Worm (Caenorhabditis elegans) whole organism, L4 larva: Measurements from ENCODE around the gene cwp-3.

ENCODE experiments used
- D1046.2 ChIP-seq: fragments of 200-800 bp; sonication (Bioruptor generic); IDR thresholded peaks from 2 replicates; pipeline ENCODE4 v1.3.6; 2022; ENCODE audit warnings: missing genetic modification characterization, missing compliant biosample characterization
- F10B5.3 ChIP-seq: sonication (generic microtip); optimal IDR thresholded peaks from 2 replicates; lab custom pipeline; 2016; ENCODE audit warnings: mild to moderate bottlenecking, missing genetic modification characterization, missing compliant biosample characterization
- F26F4.8 ChIP-seq: fragments of 200-800 bp; sonication (Bioruptor generic); conservative IDR thresholded peaks from 2 replicates; pipeline ENCODE4 v1.3.6; 2022; ENCODE audit warnings: missing genetic modification characterization, missing compliant biosample characterization
- F44E2.7 ChIP-seq: fragments of 200-800 bp; sonication (Bioruptor generic); IDR thresholded peaks from 2 replicates; pipeline ENCODE4 v2.1.2; 2022; ENCODE audit warnings: missing genetic modification characterization, missing compliant biosample characterization
- T20F7.1 ChIP-seq: fragments of 200-800 bp; sonication (Bioruptor generic); optimal IDR thresholded peaks from 2 replicates; lab custom pipeline; 2018; ENCODE audit warnings: mild to moderate bottlenecking, missing genetic modification characterization, missing compliant biosample characterization
- T26A8.4 ChIP-seq: fragments of 200-800 bp; sonication (Bioruptor generic); IDR thresholded peaks from 2 replicates; pipeline ENCODE4 v1.3.6; 2022; ENCODE audit warnings: missing genetic modification characterization, missing compliant biosample characterization
- Y105C5A.15 ChIP-seq: fragments of 200-800 bp; sonication (Bioruptor generic); IDR thresholded peaks from 2 replicates; pipeline ENCODE4 v1.3.6; 2022; ENCODE audit warnings: missing genetic modification characterization, missing compliant biosample characterization
- Y48G9A.11 ChIP-seq: fragments of 200-800 bp; sonication (Bioruptor generic); IDR thresholded peaks from 2 replicates; pipeline ENCODE4 v1.3.6; 2022; ENCODE audit warnings: missing genetic modification reagents, missing genetic modification characterization, missing compliant biosample characterization
- Y5F2A.4 ChIP-seq: fragments of 200-800 bp; sonication (Bioruptor generic); optimal IDR thresholded peaks from 2 replicates; lab custom pipeline; 2018; ENCODE audit warnings: mild to moderate bottlenecking, missing genetic modification characterization, missing compliant biosample characterization
- aha-1 ChIP-seq: fragments of 150-350 bp; peaks from one replicate; lab custom pipeline; 2014; ENCODE audit warnings: missing biosample characterization, missing genetic modification characterization
- ama-1 ChIP-seq: fragments of 150-350 bp; optimal IDR thresholded peaks from 2 replicates; lab custom pipeline; 2014; ENCODE audit warnings: inconsistent platforms, mixed read lengths
- arid-1 ChIP-seq: fragments of 200-800 bp; sonication (Bioruptor generic); conservative IDR thresholded peaks from 2 replicates; pipeline ENCODE4 v1.3.6; 2022; ENCODE audit warnings: missing genetic modification reagents, missing genetic modification characterization, missing compliant biosample characterization
- ceh-28 ChIP-seq: fragments of 150-350 bp; optimal IDR thresholded peaks from 2 replicates; lab custom pipeline; 2014; ENCODE audit warnings: missing biosample characterization, missing genetic modification reagents, missing genetic modification characterization
- ceh-32 ChIP-seq: sonication (generic microtip); optimal IDR thresholded peaks from 2 replicates; lab custom pipeline; 2016; ENCODE audit warnings: mild to moderate bottlenecking, missing genetic modification characterization, missing compliant biosample characterization; ENCODE audit not compliant: poor library complexity
- ceh-44 ChIP-seq: fragments of 200-800 bp; sonication (Bioruptor generic); IDR thresholded peaks from 2 replicates; pipeline ENCODE4 v1.3.6; 2022; ENCODE audit warnings: missing genetic modification reagents, missing genetic modification characterization, missing compliant biosample characterization
- ces-1 ChIP-seq: fragments of 150-350 bp; sonication (generic microtip); optimal IDR thresholded peaks from 4 replicates; lab custom pipeline; 2014; ENCODE audit warnings: missing biosample characterization, missing genetic modification reagents, missing genetic modification characterization
- ctbp-1 ChIP-seq: fragments of 200-800 bp; sonication (Bioruptor generic); IDR thresholded peaks from 2 replicates; pipeline ENCODE4 v1.3.6; 2022; ENCODE audit warnings: missing genetic modification reagents, missing genetic modification characterization, missing compliant biosample characterization
- daf-8 ChIP-seq: fragments of 200-800 bp; sonication (Bioruptor generic); IDR thresholded peaks from 2 replicates; pipeline ENCODE4 v1.3.6; 2022; ENCODE audit warnings: missing genetic modification characterization, missing compliant biosample characterization
- dmd-9 ChIP-seq: fragments of 200-800 bp; sonication (Bioruptor generic); IDR thresholded peaks from 2 replicates; pipeline ENCODE4 v1.3.6; 2022; ENCODE audit warnings: missing genetic modification reagents, missing genetic modification characterization, missing compliant biosample characterization
- dpl-1 ChIP-seq: fragments of 150-350 bp; optimal IDR thresholded peaks from 2 replicates; lab custom pipeline; 2014; ENCODE audit warnings: missing biosample characterization, missing genetic modification reagents, missing genetic modification characterization
- duxl-1 ChIP-seq: sonication (generic microtip); optimal IDR thresholded peaks from 2 replicates; lab custom pipeline; 2016; ENCODE audit warnings: mild to moderate bottlenecking, missing genetic modification characterization, moderate library complexity, missing compliant biosample characterization; ENCODE audit not compliant: poor library complexity
- egl-27 ChIP-seq: sonication (generic microtip); optimal IDR thresholded peaks from 3 replicates; lab custom pipeline; 2017; ENCODE audit warnings: missing biosample characterization, missing genetic modification reagents, missing genetic modification characterization
- egl-43 ChIP-seq: fragments of 200-800 bp; sonication (Bioruptor generic); IDR thresholded peaks from 2 replicates; pipeline ENCODE4 v1.3.6; 2022; ENCODE audit warnings: missing genetic modification reagents, missing genetic modification characterization, missing compliant biosample characterization
- fkh-10 ChIP-seq: fragments of 150-350 bp; optimal IDR thresholded peaks from 2 replicates; lab custom pipeline; 2014; ENCODE audit warnings: missing biosample characterization, missing genetic modification reagents, missing genetic modification characterization
- gei-8 ChIP-seq: fragments of 200-800 bp; sonication (Bioruptor generic); optimal IDR thresholded peaks from 2 replicates; lab custom pipeline; 2018; ENCODE audit warnings: mild to moderate bottlenecking, missing genetic modification characterization, missing compliant biosample characterization
- hlh-11 ChIP-seq: fragments of 200-800 bp; sonication (Bioruptor generic); optimal IDR thresholded peaks from 2 replicates; lab custom pipeline; 2018; ENCODE audit warnings: mild to moderate bottlenecking, missing genetic modification characterization, missing compliant biosample characterization
- jun-1 ChIP-seq: fragments of 150-350 bp; optimal IDR thresholded peaks from 2 replicates; lab custom pipeline; 2014; ENCODE audit warnings: missing biosample characterization, missing genetic modification reagents, missing genetic modification characterization
- lin-13 ChIP-seq: fragments of 150-350 bp; optimal IDR thresholded peaks from 2 replicates; lab custom pipeline; 2014; ENCODE audit warnings: missing biosample characterization, missing genetic modification reagents, missing genetic modification characterization
- lin-15B ChIP-seq: fragments of 150-350 bp; sonication (generic microtip); optimal IDR thresholded peaks from 3 replicates; lab custom pipeline; 2014; ENCODE audit warnings: missing biosample characterization, missing genetic modification characterization
- lin-39 ChIP-seq: fragments of 150-350 bp; optimal IDR thresholded peaks from 2 replicates; lab custom pipeline; 2014; ENCODE audit warnings: missing biosample characterization, missing genetic modification reagents, missing genetic modification characterization
- madf-9 ChIP-seq: fragments of 200-800 bp; sonication (Bioruptor generic); conservative IDR thresholded peaks from 2 replicates; pipeline ENCODE4 v1.3.6; 2022; ENCODE audit warnings: missing genetic modification reagents, missing genetic modification characterization, missing compliant biosample characterization
- mdl-1 ChIP-seq, 2 experiments: fragments of 150-350 bp in 1 of 2; sonication (generic microtip) in 1 of 2; optimal IDR thresholded peaks; 2 replicates each; lab custom pipeline; 2014 to 2017; ENCODE audit warnings: missing biosample characterization in 2 of 2, missing genetic modification characterization in 2 of 2
- mdt-29 ChIP-seq: fragments of 200-800 bp; sonication (Bioruptor generic); IDR thresholded peaks from 2 replicates; pipeline ENCODE4 v1.3.6; 2022; ENCODE audit warnings: missing genetic modification reagents, missing genetic modification characterization, missing compliant biosample characterization
- nhr-111 ChIP-seq: fragments of 200-800 bp; sonication (Bioruptor generic); optimal IDR thresholded peaks from 2 replicates; lab custom pipeline; 2018; ENCODE audit warnings: mild to moderate bottlenecking, missing genetic modification characterization, missing compliant biosample characterization
- nhr-237 ChIP-seq: sonication (generic microtip); optimal IDR thresholded peaks from 2 replicates; lab custom pipeline; 2017; ENCODE audit warnings: missing biosample characterization, missing genetic modification characterization
- nhr-28 ChIP-seq: fragments of 150-350 bp; optimal IDR thresholded peaks from 2 replicates; lab custom pipeline; 2014; ENCODE audit warnings: missing biosample characterization, missing genetic modification characterization
- nhr-48 ChIP-seq: sonication (generic microtip); optimal IDR thresholded peaks from 2 replicates; lab custom pipeline; 2016; ENCODE audit warnings: mild to moderate bottlenecking, missing genetic modification characterization, missing compliant biosample characterization
- pha-4 ChIP-seq, 2 experiments: fragments of 150-350 bp in 1 of 2; fragments of 200-800 bp in 1 of 2; sonication (Bioruptor generic) in 1 of 2; IDR thresholded peaks in 1 of 2; optimal IDR thresholded peaks in 1 of 2; 2 replicates each; pipeline versions ENCODE4 v1.3.6 to Lab custom; 2014 to 2022; ENCODE audit warnings: missing genetic modification characterization in 2 of 2, missing genetic modification reagents in 2 of 2, missing biosample characterization in 1 of 2, missing compliant biosample characterization in 1 of 2
- php-3 ChIP-seq: fragments of 200-800 bp; sonication (Bioruptor generic); IDR thresholded peaks from 2 replicates; pipeline ENCODE4 v1.3.6; 2022; ENCODE audit warnings: missing genetic modification reagents, missing genetic modification characterization, missing compliant biosample characterization
- sdz-12 ChIP-seq: fragments of 200-800 bp; sonication (Bioruptor generic); optimal IDR thresholded peaks from 2 replicates; lab custom pipeline; 2018; ENCODE audit warnings: mild to moderate bottlenecking, missing genetic modification characterization, missing compliant biosample characterization
- set-16 ChIP-seq: fragments of 200-800 bp; sonication (Bioruptor generic); IDR thresholded peaks from 2 replicates; pipeline ENCODE4 v1.3.6; 2022; ENCODE audit warnings: missing genetic modification reagents, missing genetic modification characterization, missing compliant biosample characterization
- skn-1 ChIP-seq: fragments of 150-350 bp; optimal IDR thresholded peaks from 2 replicates; lab custom pipeline; 2014; ENCODE audit warnings: missing biosample characterization, missing genetic modification characterization
- tra-1 ChIP-seq: fragments of 200-800 bp; sonication (Bioruptor generic); IDR thresholded peaks from 2 replicates; pipeline ENCODE4 v1.3.6; 2022; ENCODE audit warnings: missing genetic modification reagents, missing genetic modification characterization, missing compliant biosample characterization
- unc-130 ChIP-seq: sonication (generic microtip); optimal IDR thresholded peaks from 2 replicates; lab custom pipeline; 2016; ENCODE audit warnings: missing genetic modification reagents, missing genetic modification characterization, missing compliant biosample characterization
- unc-62 ChIP-seq, 3 experiments: fragments of 150-350 bp in 1 of 3; sonication (generic microtip); optimal IDR thresholded peaks in 2 of 3; peaks in 1 of 3; 1 replicate in 1 of 3; 2 replicates in 2 of 3; lab custom pipeline; 2014 to 2017; ENCODE audit warnings: missing biosample characterization in 3 of 3, missing genetic modification characterization in 3 of 3, missing genetic modification reagents in 3 of 3, missing genotype in 1 of 3
- zag-1 ChIP-seq: fragments of 150-350 bp; optimal IDR thresholded peaks from 2 replicates; lab custom pipeline; 2014; ENCODE audit warnings: missing biosample characterization, missing genetic modification characterization
- zfp-2 ChIP-seq: sonication (generic microtip); optimal IDR thresholded peaks from 2 replicates; lab custom pipeline; 2016; ENCODE audit warnings: mild to moderate bottlenecking, missing genetic modification characterization, missing compliant biosample characterization
- zip-2 ChIP-seq: fragments of 150-350 bp; optimal IDR thresholded peaks from 2 replicates; lab custom pipeline; 2014; ENCODE audit warnings: missing biosample characterization, missing genetic modification characterization

cwp-3 gene

DNA sequence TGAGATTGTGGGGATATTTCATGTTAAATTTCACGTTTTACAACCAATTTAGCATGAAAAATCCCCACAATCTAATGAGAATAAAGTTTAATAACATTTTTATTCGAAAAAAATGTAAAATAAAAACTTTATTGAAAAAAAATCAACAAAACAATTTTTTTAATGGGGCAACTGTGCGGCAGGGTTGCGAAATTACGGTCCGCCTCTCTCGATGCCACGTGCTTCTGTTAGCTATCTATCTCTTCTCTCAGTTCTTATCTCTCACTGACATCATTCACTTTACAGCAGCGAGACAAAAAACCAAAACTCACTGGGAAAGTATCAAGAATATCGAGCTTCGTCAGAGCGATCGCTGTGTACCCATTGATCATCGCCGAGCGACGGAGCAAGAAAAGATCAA, 22.0 kb upstream of the cwp-3 start (continued):
- TF ChIP-seq pha-4 (GFP tag; IDR thresholded peaks at IDR 0.05; lab: Robert Waterston, UW) (no peak), pha-4 (tag; optimal IDR thresholded peaks at IDR 0.05; lab: Kevin White, UChicago) (no peak), F26F4.8 (GFP tag; lab: Robert Waterston, UW) (no peak), mdt-29 (GFP tag; lab: Robert Waterston, UW) (no peak), gei-8 (no peak), sdz-12 (GFP tag; lab: Kevin White, UChicago) (no peak), aha-1 (tag; lab: Kevin White, UChicago) (peak; percentile 57), lin-39 (tag; lab: Kevin White, UChicago) (no peak), nhr-48 (tag; lab: Kevin White, UChicago) (no peak), nhr-28 (tag; lab: Kevin White, UChicago) (peak; percentile 25), T26A8.4 (GFP tag; lab: Robert Waterston, UW) (no peak), T20F7.1 (no peak), lin-13 (peak; percentile 18), zip-2 (tag; lab: Kevin White, UChicago) (no peak), duxl-1 (no peak), daf-8 (GFP tag; lab: Robert Waterston, UW) (no peak), ama-1 (no peak), Y105C5A.15 (GFP tag; lab: Robert Waterston, UW) (no peak), php-3 (GFP tag; lab: Robert Waterston, UW) (no peak), lin-15B (tag; lab: Kevin White, UChicago) (no peak), nhr-111 (GFP tag; lab: Kevin White, UChicago) (no peak), ces-1 (GFP tag; lab: Kevin White, UChicago) (no peak), dpl-1 (GFP tag; lab: Kevin White, UChicago) (no peak), Y5F2A.4 (GFP tag; lab: Kevin White, UChicago) (no peak), ceh-28 (no peak), skn-1 (tag; lab: Kevin White, UChicago) (no peak), zag-1 (tag; lab: Kevin White, UChicago) (no peak), madf-9 (GFP tag; lab: Robert Waterston, UW) (no peak)

DNA sequence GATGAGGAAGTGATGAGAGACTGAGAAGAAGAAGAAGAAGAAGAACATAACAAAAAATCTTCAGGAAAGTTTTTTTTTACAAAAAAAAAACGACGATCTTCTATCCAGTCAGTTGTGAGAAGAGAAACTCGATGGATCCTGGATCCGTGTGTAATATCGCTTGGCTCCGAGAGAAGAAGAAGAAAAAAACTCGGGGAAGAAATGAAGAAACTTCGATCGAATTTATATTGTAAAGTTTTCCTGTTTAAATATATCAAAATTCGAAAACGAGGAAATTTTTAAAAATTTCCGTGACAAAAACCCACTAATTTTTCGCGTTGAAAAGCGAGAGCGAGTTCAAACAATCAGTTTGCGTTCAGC, 19.3 kb upstream of the cwp-3 start, which contains the start of gene adss-1:
TSS of gene adss-1 (minus strand) at position 101 of the 360 bp plus-strand sequence.
- no peak for TF ChIP-seq egl-43 (GFP tag; lab: Robert Waterston, UW)
- TF ChIP-seq dmd-9: no peak
- no peak for TF ChIP-seq hlh-11 (tag; lab: Kevin White, UChicago)
- TF ChIP-seq unc-130: no peak
- no peak for TF ChIP-seq F44E2.7 (GFP tag; lab: Robert Waterston, UW)
- no peak for TF ChIP-seq arid-1 (GFP tag; lab: Robert Waterston, UW)
- no peak for TF ChIP-seq tra-1 (GFP tag; lab: Robert Waterston, UW)
- no peak for TF ChIP-seq skn-1 (tag; lab: Kevin White, UChicago)
- no peak for TF ChIP-seq Y105C5A.15 (GFP tag; lab: Robert Waterston, UW)
- TF ChIP-seq Y48G9A.11 (GFP tag; lab: Robert Waterston, UW): no peak
- no peak for TF ChIP-seq jun-1 (tag; lab: Kevin White, UChicago)
- no peak for TF ChIP-seq php-3 (GFP tag; lab: Robert Waterston, UW)

DNA sequence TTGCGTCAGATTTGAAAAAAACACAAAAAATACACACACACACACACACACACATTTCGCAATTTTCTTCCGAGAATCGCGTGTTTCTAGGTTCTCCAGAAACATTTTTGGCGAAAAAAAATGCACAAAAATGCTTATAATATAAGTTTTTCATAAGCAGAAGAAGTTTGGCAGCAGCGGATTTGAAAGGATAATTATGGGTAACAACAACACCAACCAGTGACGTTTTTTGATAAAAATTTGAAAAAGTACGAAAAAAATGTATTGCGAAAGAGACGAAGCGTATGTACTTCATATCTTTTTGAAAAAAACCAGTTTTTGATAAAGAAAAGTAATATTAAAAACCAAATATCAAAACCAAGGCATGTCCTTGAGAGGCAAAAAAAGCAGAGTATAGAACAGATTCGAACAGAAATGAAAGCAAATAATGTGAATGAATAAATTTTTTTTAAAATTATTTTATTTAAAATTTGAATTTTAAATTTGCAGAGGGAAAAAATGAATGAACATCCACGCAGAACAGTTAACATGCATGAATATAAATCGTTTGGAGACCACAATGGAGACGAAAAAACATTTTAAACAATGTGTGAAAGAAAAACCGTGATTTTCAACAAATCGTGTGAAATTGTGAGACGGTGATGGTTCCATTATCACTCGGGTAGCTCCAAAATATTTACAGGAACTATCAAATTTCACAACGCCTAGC, 18.8 kb upstream of the cwp-3 start:
- TF ChIP-seq D1046.2 (GFP tag; lab: Robert Waterston, UW) (no peak), ceh-32 (tag; lab: Kevin White, UChicago) (no peak), F10B5.3 (peak; percentile 35), unc-130 (no peak), ctbp-1 (GFP tag; lab: Robert Waterston, UW) (peak; percentile 47), zip-2 (tag; lab: Kevin White, UChicago) (no peak), set-16 (no peak), nhr-237 (tag; lab: Kevin White, UChicago) (no peak), fkh-10 (GFP tag; lab: Kevin White, UChicago) (no peak), mdl-1 (tag; optimal IDR thresholded peaks at IDR 0.05; lab: Kevin White, UChicago) (no peak), zfp-2 (tag; lab: Kevin White, UChicago) (no peak), ceh-44 (GFP tag; lab: Robert Waterston, UW) (no peak), T26A8.4 (GFP tag; lab: Robert Waterston, UW) (peak; percentile 60; the same call in 1 of the 2 replicates), unc-62 (GFP tag; optimal IDR thresholded peaks at IDR 0.05 in 1 of 2; lab: Kevin White, UChicago) (no peak), unc-62 (tag; optimal IDR thresholded peaks at IDR 0.05; lab: Kevin White, UChicago) (no peak), egl-27 (tag; lab: Kevin White, UChicago) (no peak)
